Fruit fly (Drosophila melanogaster) S2 (cell line): ENCODE data around the gene Gr22e.

ENCODE experiments used
- CG8478 ChIP-seq: fragments of >200 bp; optimal IDR thresholded peaks from 2 replicates; lab custom pipeline; 2018
- CTCF ChIP-seq, 2 experiments: fragments of >200 bp; optimal IDR thresholded peaks; 2 replicates each; lab custom pipeline; 2018

dm6 chr2L:1828282-1828681, 44.4 kb downstream of the Gr22e start:
- TF ChIP-seq CG8478 (lab: Kevin White, UChicago) = no peak
- no peak for TF ChIP-seq CTCF (optimal IDR thresholded peaks at IDR 0.05; lab: Kevin White, UChicago)
